Fruit fly (Drosophila melanogaster) whole organism, embryonic: Measurements from ENCODE around the gene Or33b.

Experiments
- Aef1 ChIP-seq: fragments of 200-800 bp; sonication (Bioruptor generic); IDR thresholded peaks from 3 replicates; pipeline ENCODE4 v1.3.6; 2022; ENCODE audit warnings: missing biosample characterization, missing genetic modification characterization
- Atf6 ChIP-seq: fragments of 200-800 bp; sonication (Bioruptor generic); IDR thresholded peaks from 2 replicates; pipeline ENCODE4 v1.3.6; 2022; ENCODE audit warnings: missing biosample characterization, missing genetic modification characterization
- B-H1 ChIP-seq: fragments of 200-800 bp; sonication (Bioruptor generic); IDR thresholded peaks from 3 replicates; pipeline ENCODE4 v1.3.6; 2022; ENCODE audit warnings: missing biosample characterization, missing genetic modification characterization
- Bdp1 ChIP-seq: fragments of 200-800 bp; sonication (Bioruptor generic); optimal IDR thresholded peaks from 3 replicates; lab custom pipeline; 2016; ENCODE audit warnings: missing biosample characterization, missing genetic modification characterization
- CG10366 ChIP-seq: fragments of 200-800 bp; sonication (Bioruptor generic); IDR thresholded peaks from 2 replicates; pipeline ENCODE4 v1.3.6; 2022; ENCODE audit warnings: missing biosample characterization, missing genetic modification characterization
- CG10543 ChIP-seq: fragments of 200-800 bp; sonication (Bioruptor generic); optimal IDR thresholded peaks from 3 replicates; lab custom pipeline; 2017; ENCODE audit warnings: missing biosample characterization, mild to moderate bottlenecking, missing genetic modification characterization, moderate library complexity
- CG11398 ChIP-seq: fragments of 200-800 bp; sonication (Bioruptor generic); optimal IDR thresholded peaks from 2 replicates; lab custom pipeline; 2016; ENCODE audit warnings: missing biosample characterization, missing genetic modification characterization
- CG12299 ChIP-seq: fragments of 200-800 bp; sonication (Bioruptor generic); optimal IDR thresholded peaks from 2 replicates; lab custom pipeline; 2018; ENCODE audit warnings: missing biosample characterization, mild to moderate bottlenecking, missing genetic modification characterization
- CG12659 ChIP-seq: fragments of 200-800 bp; sonication (Bioruptor generic); optimal IDR thresholded peaks from 3 replicates; lab custom pipeline; 2017; ENCODE audit warnings: mild to moderate bottlenecking, missing biosample characterization, missing genetic modification reagents, missing genetic modification characterization
- CG13624 ChIP-seq: fragments of 200-800 bp; sonication (Bioruptor generic); optimal IDR thresholded peaks from 2 replicates; lab custom pipeline; 2016; ENCODE audit warnings: missing biosample characterization, missing genetic modification characterization
- CG14441 ChIP-seq: fragments of 200-800 bp; sonication (Bioruptor generic); IDR thresholded peaks from 2 replicates; pipeline ENCODE4 v1.3.6; 2022; ENCODE audit warnings: missing biosample characterization, missing genetic modification characterization
- CG1603 ChIP-seq: fragments of 200-800 bp; sonication (Bioruptor generic); optimal IDR thresholded peaks from 2 replicates; lab custom pipeline; 2019; ENCODE audit warnings: missing biosample characterization, mild to moderate bottlenecking, missing genetic modification characterization, moderate library complexity
- CG17186 ChIP-seq: fragments of 200-800 bp; sonication (Bioruptor generic); optimal IDR thresholded peaks from 3 replicates; lab custom pipeline; 2017; ENCODE audit warnings: missing biosample characterization, missing genetic modification reagents, missing genetic modification characterization
- CG2120 ChIP-seq: fragments of 200-800 bp; sonication (Bioruptor generic); optimal IDR thresholded peaks from 3 replicates; lab custom pipeline; 2016; ENCODE audit warnings: missing biosample characterization, missing genetic modification characterization
- CG2199 ChIP-seq: fragments of 200-800 bp; sonication (Bioruptor generic); IDR thresholded peaks from 3 replicates; pipeline ENCODE4 v1.3.6; 2022; ENCODE audit warnings: missing biosample characterization, missing genetic modification characterization
- CG2712 ChIP-seq: fragments of 200-800 bp; optimal IDR thresholded peaks from 3 replicates; lab custom pipeline; 2019; ENCODE audit warnings: missing biosample characterization, mild to moderate bottlenecking, missing genetic modification characterization, moderate library complexity
- CG32772 ChIP-seq: fragments of 200-800 bp; sonication (Bioruptor generic); IDR thresholded peaks from 2 replicates; pipeline ENCODE4 v1.3.6; 2022; ENCODE audit warnings: missing biosample characterization, missing genetic modification characterization
- CG3281 ChIP-seq: fragments of 200-800 bp; sonication (Bioruptor generic); optimal IDR thresholded peaks from 3 replicates; lab custom pipeline; 2017; ENCODE audit warnings: missing biosample characterization, mild to moderate bottlenecking, missing genetic modification characterization
- CG5245 ChIP-seq: fragments of 200-800 bp; sonication (Bioruptor generic); optimal IDR thresholded peaks from 3 replicates; lab custom pipeline; 2016; ENCODE audit warnings: missing biosample characterization, missing genetic modification characterization
- CrebB ChIP-seq: fragments of 200-800 bp; sonication (Bioruptor generic); optimal IDR thresholded peaks from 3 replicates; lab custom pipeline; 2018; ENCODE audit warnings: missing biosample characterization, mild to moderate bottlenecking, missing genetic modification characterization
- D19B ChIP-seq: fragments of 200-800 bp; sonication (Bioruptor generic); optimal IDR thresholded peaks from 2 replicates; lab custom pipeline; 2017; ENCODE audit warnings: missing biosample characterization, mild to moderate bottlenecking, missing genetic modification characterization
- HmgZ ChIP-seq: fragments of 200-800 bp; sonication (Bioruptor generic); optimal IDR thresholded peaks from 2 replicates; lab custom pipeline; 2018; ENCODE audit warnings: missing biosample characterization, mild to moderate bottlenecking, missing genetic modification characterization
- Hr51 ChIP-seq, 2 experiments: fragments of 200-800 bp; sonication (Bioruptor generic); optimal IDR thresholded peaks; 2 replicates in 1 of 2; 3 replicates in 1 of 2; lab custom pipeline; 2016 to 2018; ENCODE audit warnings: missing biosample characterization in 2 of 2, missing genetic modification characterization in 2 of 2, mild to moderate bottlenecking in 1 of 2, moderate library complexity in 1 of 2
- Hsf ChIP-seq: fragments of 200-800 bp; sonication (Bioruptor generic); optimal IDR thresholded peaks from 3 replicates; lab custom pipeline; 2016; ENCODE audit warnings: missing biosample characterization, missing genetic modification characterization
- Kr ChIP-seq: fragments of 200-800 bp; sonication (Bioruptor generic); optimal IDR thresholded peaks from 2 replicates; lab custom pipeline; 2017; ENCODE audit warnings: missing biosample characterization, mild to moderate bottlenecking, missing genetic modification characterization
- Med ChIP-seq: fragments of 200-800 bp; sonication (Bioruptor generic); peaks from one replicate; lab custom pipeline; 2016; ENCODE audit warnings: missing biosample characterization, missing genetic modification characterization, mild to moderate bottlenecking, inconsistent platforms, moderate library complexity
- Optix ChIP-seq: fragments of 200-800 bp; sonication (Bioruptor generic); IDR thresholded peaks from 3 replicates; pipeline ENCODE4 v1.3.6; 2022; ENCODE audit warnings: missing biosample characterization, missing genetic modification characterization
- Pdp1 ChIP-seq, 2 experiments: fragments of 200-800 bp; sonication (Bioruptor generic); optimal IDR thresholded peaks; 3 replicates each; lab custom pipeline; 2016; ENCODE audit warnings: missing biosample characterization in 2 of 2, missing genetic modification characterization in 2 of 2, mild to moderate bottlenecking in 1 of 2, moderate library complexity in 1 of 2
- Ptx1 ChIP-seq: fragments of 200-800 bp; sonication (Bioruptor generic); IDR thresholded peaks from 2 replicates; pipeline ENCODE4 v1.3.6; 2022; ENCODE audit warnings: missing biosample characterization, missing genetic modification characterization
- Ravus ChIP-seq: fragments of 200-800 bp; sonication (Bioruptor generic); IDR thresholded peaks from 2 replicates; pipeline ENCODE4 v1.3.6; 2022; ENCODE audit warnings: missing biosample characterization, missing genetic modification characterization
- Rfx ChIP-seq: fragments of 200-800 bp; sonication (Bioruptor generic); IDR thresholded peaks from 2 replicates; pipeline ENCODE4 v1.3.6; 2022; ENCODE audit warnings: missing biosample characterization, missing genetic modification characterization
- ato ChIP-seq: fragments of 200-800 bp; sonication (Bioruptor generic); IDR thresholded peaks from 2 replicates; pipeline ENCODE4 v1.3.6; 2022; ENCODE audit warnings: missing biosample characterization, missing genetic modification characterization; ENCODE audit not compliant: partially characterized antibody
- br ChIP-seq: fragments of >200 bp; optimal IDR thresholded peaks from 2 replicates; lab custom pipeline; 2017
- ftz-f1 ChIP-seq: fragments of 200-800 bp; sonication (Bioruptor generic); optimal IDR thresholded peaks from 2 replicates; lab custom pipeline; 2016; ENCODE audit warnings: missing biosample characterization, missing genetic modification characterization
- hb ChIP-seq: fragments of 200-800 bp; sonication (Bioruptor generic); IDR thresholded peaks from 3 replicates; pipeline ENCODE4 v1.3.6; 2022; ENCODE audit warnings: missing biosample characterization, missing genetic modification characterization; ENCODE audit not compliant: partially characterized antibody
- hkb ChIP-seq, 2 experiments: fragments of 200-800 bp in 1 of 2; fragments of >200 bp in 1 of 2; sonication (Bioruptor generic) in 1 of 2; IDR thresholded peaks in 1 of 2; optimal IDR thresholded peaks in 1 of 2; 2 replicates each; pipeline versions ENCODE4 v1.3.6 to Lab custom; 2017 to 2022; ENCODE audit warnings: missing biosample characterization in 1 of 2, missing genetic modification characterization in 1 of 2
- lbe ChIP-seq: fragments of 200-800 bp; sonication (Bioruptor generic); optimal IDR thresholded peaks from 2 replicates; lab custom pipeline; 2016; ENCODE audit warnings: missing biosample characterization, mild to moderate bottlenecking, missing genetic modification characterization
- lilli ChIP-seq: fragments of 200-800 bp; sonication (Bioruptor generic); optimal IDR thresholded peaks from 3 replicates; lab custom pipeline; 2016; ENCODE audit warnings: missing biosample characterization, missing genetic modification characterization
- lov ChIP-seq, 2 experiments: fragments of 200-800 bp in 1 of 2; fragments of >200 bp in 1 of 2; sonication (Bioruptor generic) in 1 of 2; IDR thresholded peaks in 1 of 2; optimal IDR thresholded peaks in 1 of 2; 2 replicates in 1 of 2; 3 replicates in 1 of 2; pipeline versions ENCODE4 v1.3.6 to Lab custom; 2017 to 2022; ENCODE audit warnings: missing biosample characterization in 1 of 2, missing genetic modification characterization in 1 of 2
- nau ChIP-seq: fragments of 200-800 bp; sonication (Bioruptor generic); optimal IDR thresholded peaks from 3 replicates; lab custom pipeline; 2017; ENCODE audit warnings: missing biosample characterization, mild to moderate bottlenecking, missing genetic modification characterization, missing genetic modification reagents
- psq ChIP-seq: fragments of 200-800 bp; sonication (Bioruptor generic); optimal IDR thresholded peaks from 2 replicates; lab custom pipeline; 2017; ENCODE audit warnings: missing biosample characterization, missing genetic modification characterization
- rib ChIP-seq: fragments of 200-800 bp; sonication (Bioruptor generic); IDR thresholded peaks from 2 replicates; pipeline ENCODE4 v1.3.6; 2022; ENCODE audit warnings: missing biosample characterization, missing genetic modification characterization
- sens ChIP-seq: fragments of 200-800 bp; sonication (Bioruptor generic); peaks from one replicate; lab custom pipeline; 2016; ENCODE audit warnings: missing biosample characterization, missing genetic modification characterization
- slbo ChIP-seq: fragments of 200-800 bp; sonication (Bioruptor generic); IDR thresholded peaks from 2 replicates; pipeline ENCODE4 v1.3.6; 2022; ENCODE audit warnings: missing biosample characterization, missing genetic modification characterization
- so ChIP-seq: fragments of 200-800 bp; sonication (Bioruptor generic); IDR thresholded peaks from 3 replicates; pipeline ENCODE4 v1.3.6; 2022; ENCODE audit warnings: missing biosample characterization, missing genetic modification characterization
- stwl ChIP-seq: fragments of 200-800 bp; sonication (Bioruptor generic); optimal IDR thresholded peaks from 3 replicates; lab custom pipeline; 2018; ENCODE audit warnings: missing biosample characterization, mild to moderate bottlenecking, missing genetic modification characterization, moderate library complexity
- sug ChIP-seq: fragments of 200-800 bp; optimal IDR thresholded peaks from 2 replicates; lab custom pipeline; 2019; ENCODE audit warnings: missing biosample characterization, mild to moderate bottlenecking, missing genetic modification characterization, moderate library complexity
- zen ChIP-seq: fragments of 200-800 bp; sonication (Bioruptor generic); optimal IDR thresholded peaks from 3 replicates; lab custom pipeline; 2018; ENCODE audit warnings: missing biosample characterization, mild to moderate bottlenecking, missing genetic modification characterization, moderate library complexity
- zfh1 ChIP-seq: fragments of 200-800 bp; sonication (Bioruptor generic); IDR thresholded peaks from 3 replicates; pipeline ENCODE4 v1.3.6; 2022; ENCODE audit warnings: missing biosample characterization, missing genetic modification characterization

Gene Or33b

DNA sequence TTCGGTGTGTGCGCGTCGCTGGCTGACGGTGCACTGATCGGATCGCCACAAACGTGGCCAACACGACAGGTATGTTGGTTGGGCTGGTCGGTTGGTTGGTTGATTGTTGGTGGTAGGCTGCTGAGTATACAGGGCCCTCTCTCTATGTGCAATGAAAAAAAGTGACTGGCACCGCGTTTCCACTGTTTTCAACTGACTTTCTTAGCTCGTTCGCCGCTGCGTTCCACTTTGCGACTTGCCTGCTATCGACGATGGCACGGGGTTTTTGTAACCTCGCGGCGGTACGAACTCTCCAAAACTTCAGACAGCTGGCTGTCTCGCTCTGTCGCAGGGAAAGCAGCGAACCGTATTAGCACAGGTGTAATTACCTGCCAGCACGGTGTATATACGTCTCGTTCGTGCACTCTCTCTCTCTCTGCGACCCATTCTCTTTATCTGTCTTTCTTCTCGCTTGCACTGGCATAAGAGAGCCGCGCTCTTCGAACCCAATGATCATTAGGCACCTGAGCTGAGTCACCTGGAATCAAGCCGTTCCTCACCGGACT, 34.9 kb downstream of the Or33b start (continued):
- TF ChIP-seq psq (no peak), Hsf (GFP tag; lab: Kevin White, UChicago) (no peak), CG17186 (GFP tag; lab: Kevin White, UChicago) (no peak), CG10543 (peak; percentile 81), nau (GFP tag; lab: Kevin White, UChicago) (no peak), sens (GFP tag; lab: Kevin White, UChicago) (no peak), Ptx1 (GFP tag; lab: Robert Waterston, UW) (0 out of 2 replicates have a peak, but pooled peaks have one; percentile 34), zen (tag; lab: Kevin White, UChicago) (peak; percentile 87), Pdp1 (GFP tag; optimal IDR thresholded peaks at IDR 0.05; lab: Kevin White, UChicago) (peak; percentile 24 to 28), Bdp1 (GFP tag; lab: Kevin White, UChicago) (peak; percentile 17), Ravus (GFP tag; lab: Robert Waterston, UW) (no peak), CG13624 (GFP tag; lab: Kevin White, UChicago) (peak; percentile 45), zfh1 (peak; percentile 56; the same call in 1 of the 3 replicates), ato (peak; percentile 7; the same call in 1 of the 2 replicates), CG14441 (0 out of 2 replicates have a peak, but pooled peaks have one; percentile 39), lov (optimal IDR thresholded peaks at IDR 0.05; lab: Kevin White, UChicago) (no peak), lov (GFP tag; IDR thresholded peaks at IDR 0.05; lab: Robert Waterston, UW) (0 out of 3 replicates have a peak, but pooled peaks have one; percentile 43), rib (GFP tag; lab: Robert Waterston, UW) (0 out of 2 replicates have a peak, but pooled peaks have one; percentile 44), HmgZ (tag; lab: Kevin White, UChicago) (peak; percentile 69), Atf6 (GFP tag; lab: Robert Waterston, UW) (peak; percentile 55), ftz-f1 (GFP tag; lab: Kevin White, UChicago) (peak; percentile 58), hkb (optimal IDR thresholded peaks at IDR 0.05; lab: Kevin White, UChicago) (no peak), hkb (GFP tag; IDR thresholded peaks at IDR 0.05; lab: Robert Waterston, UW) (peak; percentile 45; the same call in 1 of the 2 replicates), CG10366 (GFP tag; lab: Robert Waterston, UW) (peak; percentile 77), B-H1 (GFP tag; lab: Robert Waterston, UW) (no peak), CG12659 (GFP tag; lab: Kevin White, UChicago) (peak; percentile 40), CG1603 (tag; lab: Kevin White, UChicago) (peak; percentile 9), D19B (GFP tag; lab: Kevin White, UChicago) (no peak), br (lab: Kevin White, UChicago) (no peak), CG32772 (0 out of 2 replicates have a peak, but pooled peaks have one; percentile 31), so (GFP tag; lab: Robert Waterston, UW) (no peak), CG2120 (no peak), lbe (GFP tag; lab: Kevin White, UChicago) (peak; percentile 49), Rfx (GFP tag; lab: Robert Waterston, UW) (peak; percentile 53), hb (no peak), CG2199 (GFP tag; lab: Robert Waterston, UW) (peak; percentile 85; the same call in 2 of the 3 replicates), CG12299 (no peak), slbo (GFP tag; lab: Robert Waterston, UW) (peak; percentile 59), CrebB (tag; lab: Kevin White, UChicago) (peak; percentile 22), Hr51 (GFP tag; optimal IDR thresholded peaks at IDR 0.05; lab: Kevin White, UChicago) (peak in 1 of 2 experiments; percentile 43), lilli (GFP tag; lab: Kevin White, UChicago) (peak; percentile 34), CG5245 (GFP tag; lab: Kevin White, UChicago) (no peak), sug (tag; lab: Kevin White, UChicago) (peak; percentile 39), Aef1 (GFP tag; lab: Robert Waterston, UW) (no peak), stwl (tag; lab: Kevin White, UChicago) (no peak), CG11398 (GFP tag; lab: Kevin White, UChicago) (peak; percentile 5), Kr (GFP tag; lab: Kevin White, UChicago) (peak; percentile 17), Optix (GFP tag; lab: Robert Waterston, UW) (0 out of 3 replicates have a peak, but pooled peaks have one; percentile 35), CG2712 (tag; lab: Kevin White, UChicago) (peak; percentile 34), Med (GFP tag; lab: Kevin White, UChicago) (peak; percentile 80), CG3281 (GFP tag; lab: Kevin White, UChicago) (peak; percentile 28)
